Fruit fly (Drosophila melanogaster): Measurements from ENCODE around the gene Sgs4.
"Not testable (repeated sequence)": the region's sequence is repeated elsewhere in the genome, so short reads cannot be mapped to it uniquely, and the experiment has no call there.

Sgs4 gene

dm6 chrX:3233683-3234082, 16.2 kb upstream of the Sgs4 start:
- no peak for TF ChIP-seq dl (GFP tag; optimal IDR thresholded peaks at IDR 0.05; ENCODE audit: insufficient read depth in 1 of 2, partially characterized antibody in 2 of 2)
- no peak for TF ChIP-seq Abd-B (GFP tag; optimal IDR thresholded peaks at IDR 0.05)
- TF ChIP-seq Hnf4 (GFP tag; optimal IDR thresholded peaks at IDR 0.05): no peak
- TF ChIP-seq pan (optimal IDR thresholded peaks at IDR 0.05): no peak
- TF ChIP-seq CG32264 (GFP tag; optimal IDR thresholded peaks at IDR 0.05): no peak
- no peak for TF ChIP-seq dsf (GFP tag; optimal IDR thresholded peaks at IDR 0.05; ENCODE audit: borderline replicate concordance)
- no peak for TF ChIP-seq foxo (GFP tag; optimal IDR thresholded peaks at IDR 0.05)
- no peak for TF ChIP-seq sv (GFP tag; optimal IDR thresholded peaks at IDR 0.05)
- TF ChIP-seq woc (GFP tag; optimal IDR thresholded peaks at IDR 0.05): no peak
- no peak for TF ChIP-seq h (GFP tag; optimal IDR thresholded peaks at IDR 0.05)
- TF ChIP-seq ey (GFP tag; optimal IDR thresholded peaks at IDR 0.05): no peak
- no peak for TF ChIP-seq Dfd (GFP tag; optimal IDR thresholded peaks at IDR 0.05)

- no peak for TF ChIP-seq br (GFP tag; optimal IDR thresholded peaks at IDR 0.05)
- TF ChIP-seq foxo (GFP tag; optimal IDR thresholded peaks at IDR 0.05): no peak
- no peak for TF ChIP-seq usp (GFP tag; optimal IDR thresholded peaks at IDR 0.05)
- no peak for TF ChIP-seq lola (GFP tag; optimal IDR thresholded peaks at IDR 0.05)
- no peak for TF ChIP-seq sv (GFP tag; optimal IDR thresholded peaks at IDR 0.05)
- TF ChIP-seq CG9705 (GFP tag; optimal IDR thresholded peaks at IDR 0.05): no peak
- TF ChIP-seq N (GFP tag; optimal IDR thresholded peaks at IDR 0.05): no peak
- no peak for TF ChIP-seq Jra (GFP tag; optimal IDR thresholded peaks at IDR 0.05)
- TF ChIP-seq Myc (optimal IDR thresholded peaks at IDR 0.05): no peak
- TF ChIP-seq fru (GFP tag; optimal IDR thresholded peaks at IDR 0.05): no peak
- no peak for TF ChIP-seq Sp1 (GFP tag; optimal IDR thresholded peaks at IDR 0.05)
- no peak for TF ChIP-seq jim (GFP tag; optimal IDR thresholded peaks at IDR 0.05)
Measured at dm6 chrX:3236586-3236985, 13.3 kb upstream of the Sgs4 start, which contains the start of gene CG14265. Gene CG14265 (minus strand): TSS chrX:3236686.

- TF ChIP-seq Sp1, Hnf4, ey (GFP tag; optimal IDR thresholded peaks at IDR 0.05): not testable (repeated sequence)
Measured at dm6 chrX:3240471-3240870, 9.4 kb upstream of the Sgs4 start, which contains the start of gene ng2. Gene ng2 (minus strand): TSS chrX:3240571.

- TF ChIP-seq usp (GFP tag; optimal IDR thresholded peaks at IDR 0.05) (no peak), ey (GFP tag; optimal IDR thresholded peaks at IDR 0.05) (no peak), GATAd (GFP tag; optimal IDR thresholded peaks at IDR 0.05) (no peak), Mio (GFP tag; optimal IDR thresholded peaks at IDR 0.05) (no peak), Dif (GFP tag; optimal IDR thresholded peaks at IDR 0.05; ENCODE audit: partially characterized antibody) (no peak), N (GFP tag; optimal IDR thresholded peaks at IDR 0.05) (no peak), Hr78 (GFP tag; optimal IDR thresholded peaks at IDR 0.05) (no peak), sv (GFP tag; optimal IDR thresholded peaks at IDR 0.05) (no peak), CG9705 (GFP tag; optimal IDR thresholded peaks at IDR 0.05) (no peak), dsf (GFP tag; optimal IDR thresholded peaks at IDR 0.05; ENCODE audit: borderline replicate concordance) (no peak), jim (GFP tag; optimal IDR thresholded peaks at IDR 0.05) (no peak), psq (GFP tag; optimal IDR thresholded peaks at IDR 0.05) (no peak), woc (GFP tag; optimal IDR thresholded peaks at IDR 0.05) (no peak), Myc (optimal IDR thresholded peaks at IDR 0.05) (no peak), brk (GFP tag; optimal IDR thresholded peaks at IDR 0.05) (no peak), Jra (GFP tag; optimal IDR thresholded peaks at IDR 0.05) (no peak), foxo (GFP tag; optimal IDR thresholded peaks at IDR 0.05) (no peak), dl (GFP tag; optimal IDR thresholded peaks at IDR 0.05; ENCODE audit: insufficient read depth in 1 of 2, partially characterized antibody in 2 of 2) (no peak)
Measured at dm6 chrX:3241984-3242462, 7.9 kb upstream of the Sgs4 start, which contains the start of the genes ng3 and ng1. Gene ng3 (minus strand): TSS chrX:3242084. Gene ng1 (plus strand): TSS chrX:3242412.

- TF ChIP-seq Hr78 (GFP tag; optimal IDR thresholded peaks at IDR 0.05): no peak
- TF ChIP-seq h (GFP tag; optimal IDR thresholded peaks at IDR 0.05): no peak
- no peak for TF ChIP-seq sv (GFP tag; optimal IDR thresholded peaks at IDR 0.05)
- no peak for TF ChIP-seq N (GFP tag; optimal IDR thresholded peaks at IDR 0.05)
- TF ChIP-seq CrebA (GFP tag; optimal IDR thresholded peaks at IDR 0.05; ENCODE audit: borderline replicate concordance): no peak
- no peak for TF ChIP-seq usp (GFP tag; optimal IDR thresholded peaks at IDR 0.05)
- TF ChIP-seq br (GFP tag; optimal IDR thresholded peaks at IDR 0.05): no peak
- no peak for TF ChIP-seq jim (GFP tag; optimal IDR thresholded peaks at IDR 0.05)
- TF ChIP-seq Mio (GFP tag; optimal IDR thresholded peaks at IDR 0.05): no peak
- no peak for TF ChIP-seq woc (GFP tag; optimal IDR thresholded peaks at IDR 0.05)
- no peak for TF ChIP-seq Hnf4 (GFP tag; optimal IDR thresholded peaks at IDR 0.05)
- TF ChIP-seq brk (GFP tag; optimal IDR thresholded peaks at IDR 0.05): no peak
Measured at dm6 chrX:3244120-3244519, 5.8 kb upstream of the Sgs4 start, which contains the start of gene ng4. Gene ng4 (minus strand): TSS chrX:3244220.
